Fruit fly (Drosophila melanogaster) Kc167 (cell line): Measurements from ENCODE around the gene CG4935.

Experiments
- Myc ChIP-seq: fragments of >200 bp; optimal IDR thresholded peaks from 2 replicates; lab custom pipeline; 2017; ENCODE audit warnings: missing external identifiers
- Sin3A ChIP-seq: fragments of >200 bp; optimal IDR thresholded peaks from 2 replicates; lab custom pipeline; 2018; ENCODE audit warnings: missing external identifiers
- h ChIP-seq: fragments of >200 bp; optimal IDR thresholded peaks from 3 replicates; lab custom pipeline; 2018; ENCODE audit warnings: missing external identifiers
- insv ChIP-seq: fragments of >200 bp; optimal IDR thresholded peaks from 3 replicates; lab custom pipeline; 2018; ENCODE audit warnings: missing external identifiers
- psq ChIP-seq: fragments of >200 bp; optimal IDR thresholded peaks from 2 replicates; lab custom pipeline; 2017; ENCODE audit warnings: missing external identifiers
- ttk ChIP-seq: sonication (Bioruptor generic); optimal IDR thresholded peaks from 2 replicates; lab custom pipeline; 2017; ENCODE audit warnings: missing external identifiers

- TF ChIP-seq Sin3A (lab: Kevin White, UChicago) = no peak
- TF ChIP-seq psq (lab: Kevin White, UChicago) = no peak
- no peak for TF ChIP-seq Myc (lab: Kevin White, UChicago)
- no peak for TF ChIP-seq insv (lab: Kevin White, UChicago)
- TF ChIP-seq h = no peak
- no peak for TF ChIP-seq ttk (lab: Kevin White, UChicago)
Measured at dm6 chr2L:16231265-16231664, 30.7 kb upstream of the CG4935 start, which contains the start of gene Ca-Ma2d.
